Worm (Caenorhabditis elegans): ENCODE data around the gene ergi-1.

- no peak for TF ChIP-seq ceh-82 (tag; optimal IDR thresholded peaks at IDR 0.05)
- TF ChIP-seq fos-1 (tag; optimal IDR thresholded peaks at IDR 0.05) = peak; percentile 23
- no peak for TF ChIP-seq elt-1 (tag; optimal IDR thresholded peaks at IDR 0.05)
- TF ChIP-seq nhr-237 (tag; optimal IDR thresholded peaks at IDR 0.05) = no peak
- no peak for TF ChIP-seq snpc-4 (tag; optimal IDR thresholded peaks at IDR 0.05)
- no peak for TF ChIP-seq nhr-77 (tag; optimal IDR thresholded peaks at IDR 0.05)
- TF ChIP-seq elt-3 (tag; optimal IDR thresholded peaks at IDR 0.05) = no peak
- TF ChIP-seq blmp-1 (tag; optimal IDR thresholded peaks at IDR 0.05; ENCODE audit: insufficient read depth) = no peak
- TF ChIP-seq peb-1 (tag; optimal IDR thresholded peaks at IDR 0.05) = no peak
- TF ChIP-seq lin-13 (GFP tag; optimal IDR thresholded peaks at IDR 0.05) = no peak
- no peak for TF ChIP-seq nhr-10 (tag; optimal IDR thresholded peaks at IDR 0.05)
- TF ChIP-seq ztf-11 (tag; optimal IDR thresholded peaks at IDR 0.05) = no peak
- no peak for TF ChIP-seq unc-62 (GFP tag; optimal IDR thresholded peaks at IDR 0.05)
- no peak for TF ChIP-seq unc-39 (tag; optimal IDR thresholded peaks at IDR 0.05)
Measured at ce11 chrX:2051602-2052001, 16.5 kb upstream of the ergi-1 start, which contains the start of gene Y102A11A.1.

All from whole organism, L2 larva.